Worm (Caenorhabditis elegans): ENCODE measurements around the gene pdhk-2.

The pdhk-2 gene

ce11 chrIII:8689143-8689542, 52.1 kb downstream of the pdhk-2 start:
- no peak for TF ChIP-seq him-1 (tag; optimal IDR thresholded peaks at IDR 0.05)
- no peak for TF ChIP-seq dao-5 (tag; optimal IDR thresholded peaks at IDR 0.05)
- no peak for TF ChIP-seq W03F9.2 (tag; optimal IDR thresholded peaks at IDR 0.05)

- TF ChIP-seq dao-5 (tag; optimal IDR thresholded peaks at IDR 0.05) (no peak), him-1 (tag; optimal IDR thresholded peaks at IDR 0.05) (no peak), W03F9.2 (tag; optimal IDR thresholded peaks at IDR 0.05) (no peak)
Observed at ce11 chrIII:8688438-8688946, 52.7 kb downstream of the pdhk-2 start, which contains the start of gene hadb-1. Gene hadb-1 (minus strand): TSS chrIII:8688488.
